Worm (Caenorhabditis elegans) whole organism, L4 larva: Measurements from ENCODE around the gene sru-25.

Experiments
- F26F4.8 ChIP-seq: fragments of 200-800 bp; sonication (Bioruptor generic); conservative IDR thresholded peaks from 2 replicates; pipeline ENCODE4 v1.3.6; 2022; ENCODE audit warnings: missing genetic modification characterization, missing compliant biosample characterization
- F44E2.7 ChIP-seq: fragments of 200-800 bp; sonication (Bioruptor generic); IDR thresholded peaks from 2 replicates; pipeline ENCODE4 v2.1.2; 2022; ENCODE audit warnings: missing genetic modification characterization, missing compliant biosample characterization
- F49E8.2 ChIP-seq: sonication (generic microtip); optimal IDR thresholded peaks from 2 replicates; lab custom pipeline; 2016; ENCODE audit warnings: missing compliant biosample characterization, mild to moderate bottlenecking, missing genetic modification characterization, borderline replicate concordance
- T20F7.1 ChIP-seq: fragments of 200-800 bp; sonication (Bioruptor generic); optimal IDR thresholded peaks from 2 replicates; lab custom pipeline; 2018; ENCODE audit warnings: mild to moderate bottlenecking, missing genetic modification characterization, missing compliant biosample characterization
- Y75B8A.6 ChIP-seq: fragments of 200-800 bp; sonication (Bioruptor generic); IDR thresholded peaks from 2 replicates; pipeline ENCODE4 v1.3.6; 2022; ENCODE audit warnings: missing genetic modification reagents, missing genetic modification characterization, missing compliant biosample characterization
- aha-1 ChIP-seq: fragments of 150-350 bp; peaks from one replicate; lab custom pipeline; 2014; ENCODE audit warnings: missing biosample characterization, missing genetic modification characterization
- aly-2 ChIP-seq: sonication (generic microtip); optimal IDR thresholded peaks from 2 replicates; lab custom pipeline; 2018; ENCODE audit warnings: missing biosample characterization, missing genetic modification characterization
- attf-4 ChIP-seq: sonication (generic microtip); optimal IDR thresholded peaks from 3 replicates; lab custom pipeline; 2017; ENCODE audit warnings: missing biosample characterization, missing genetic modification characterization
- ceh-28 ChIP-seq: fragments of 150-350 bp; optimal IDR thresholded peaks from 2 replicates; lab custom pipeline; 2014; ENCODE audit warnings: missing biosample characterization, missing genetic modification reagents, missing genetic modification characterization
- ceh-82 ChIP-seq: sonication (generic microtip); optimal IDR thresholded peaks from 2 replicates; lab custom pipeline; 2017; ENCODE audit warnings: missing biosample characterization, missing genetic modification characterization
- ctbp-1 ChIP-seq: fragments of 200-800 bp; sonication (Bioruptor generic); IDR thresholded peaks from 2 replicates; pipeline ENCODE4 v1.3.6; 2022; ENCODE audit warnings: missing genetic modification reagents, missing genetic modification characterization, missing compliant biosample characterization
- dmd-6 ChIP-seq: fragments of 200-800 bp; sonication (Bioruptor generic); IDR thresholded peaks from 2 replicates; pipeline ENCODE4 v1.3.6; 2022; ENCODE audit warnings: missing genetic modification reagents, missing genetic modification characterization, missing compliant biosample characterization
- duxl-1 ChIP-seq: sonication (generic microtip); optimal IDR thresholded peaks from 2 replicates; lab custom pipeline; 2016; ENCODE audit warnings: mild to moderate bottlenecking, missing genetic modification characterization, moderate library complexity, missing compliant biosample characterization; ENCODE audit not compliant: poor library complexity
- dve-1 ChIP-seq: sonication (generic microtip); optimal IDR thresholded peaks from 2 replicates; lab custom pipeline; 2017; ENCODE audit warnings: antibody characterized with exemption, mild to moderate bottlenecking, missing genetic modification characterization, missing compliant biosample characterization; ENCODE audit not compliant: insufficient read depth
- fos-1 ChIP-seq: fragments of 150-350 bp; optimal IDR thresholded peaks from 2 replicates; lab custom pipeline; 2014; ENCODE audit warnings: missing biosample characterization, missing genetic modification characterization
- hif-1 ChIP-seq, 2 experiments: sonication (generic microtip); optimal IDR thresholded peaks; 2 replicates each; lab custom pipeline; 2016 to 2017; ENCODE audit warnings: missing compliant biosample characterization in 2 of 2, missing genetic modification characterization in 2 of 2, missing genetic modification reagents in 2 of 2, missing genotype in 2 of 2, mild to moderate bottlenecking in 1 of 2
- hlh-11 ChIP-seq: fragments of 200-800 bp; sonication (Bioruptor generic); optimal IDR thresholded peaks from 2 replicates; lab custom pipeline; 2018; ENCODE audit warnings: mild to moderate bottlenecking, missing genetic modification characterization, missing compliant biosample characterization
- jun-1 ChIP-seq: fragments of 150-350 bp; optimal IDR thresholded peaks from 2 replicates; lab custom pipeline; 2014; ENCODE audit warnings: missing biosample characterization, missing genetic modification reagents, missing genetic modification characterization
- lim-7 ChIP-seq: fragments of 200-800 bp; sonication (Bioruptor generic); IDR thresholded peaks from 2 replicates; pipeline ENCODE4 v1.3.6; 2022; ENCODE audit warnings: missing genetic modification characterization, missing compliant biosample characterization
- lin-13 ChIP-seq: fragments of 150-350 bp; optimal IDR thresholded peaks from 2 replicates; lab custom pipeline; 2014; ENCODE audit warnings: missing biosample characterization, missing genetic modification reagents, missing genetic modification characterization
- lin-29 ChIP-seq: fragments of 200-800 bp; sonication (Bioruptor generic); IDR thresholded peaks from 2 replicates; pipeline ENCODE4 v1.3.6; 2022; ENCODE audit warnings: missing genetic modification reagents, missing genetic modification characterization, missing compliant biosample characterization
- lin-39 ChIP-seq: fragments of 150-350 bp; optimal IDR thresholded peaks from 2 replicates; lab custom pipeline; 2014; ENCODE audit warnings: missing biosample characterization, missing genetic modification reagents, missing genetic modification characterization
- madf-5 ChIP-seq, 2 experiments: fragments of 200-800 bp; sonication (Bioruptor generic); IDR thresholded peaks; 2 replicates each; pipeline ENCODE4 v1.3.6; 2022; ENCODE audit warnings: missing compliant biosample characterization in 2 of 2, missing genetic modification characterization in 2 of 2
- mdl-1 ChIP-seq, 2 experiments: fragments of 150-350 bp in 1 of 2; sonication (generic microtip) in 1 of 2; optimal IDR thresholded peaks; 2 replicates each; lab custom pipeline; 2014 to 2017; ENCODE audit warnings: missing biosample characterization in 2 of 2, missing genetic modification characterization in 2 of 2
- mdt-29 ChIP-seq: fragments of 200-800 bp; sonication (Bioruptor generic); IDR thresholded peaks from 2 replicates; pipeline ENCODE4 v1.3.6; 2022; ENCODE audit warnings: missing genetic modification reagents, missing genetic modification characterization, missing compliant biosample characterization
- mes-2 ChIP-seq: sonication (generic microtip); optimal IDR thresholded peaks from 2 replicates; lab custom pipeline; 2016; ENCODE audit warnings: missing genotype, mild to moderate bottlenecking, missing genetic modification characterization, missing compliant biosample characterization; ENCODE audit not compliant: poor library complexity, severe bottlenecking
- mxl-2 ChIP-seq: fragments of 200-800 bp; sonication (Bioruptor generic); conservative IDR thresholded peaks from 2 replicates; pipeline ENCODE4 v1.3.6; 2022; ENCODE audit warnings: missing genetic modification reagents, missing genetic modification characterization, missing compliant biosample characterization
- mxl-3 ChIP-seq: fragments of 200-800 bp; sonication (Bioruptor generic); optimal IDR thresholded peaks from 2 replicates; lab custom pipeline; 2018; ENCODE audit warnings: mild to moderate bottlenecking, missing genetic modification characterization, missing compliant biosample characterization
- nhr-25 ChIP-seq: sonication (generic microtip); optimal IDR thresholded peaks from 2 replicates; lab custom pipeline; 2017; ENCODE audit warnings: missing genetic modification characterization, mild to moderate bottlenecking, missing compliant biosample characterization, antibody characterized with exemption, moderate library complexity, borderline replicate concordance; ENCODE audit not compliant: insufficient read depth
- nhr-28 ChIP-seq: fragments of 150-350 bp; optimal IDR thresholded peaks from 2 replicates; lab custom pipeline; 2014; ENCODE audit warnings: missing biosample characterization, missing genetic modification characterization
- nhr-77 ChIP-seq: fragments of 150-350 bp; optimal IDR thresholded peaks from 2 replicates; lab custom pipeline; 2014; ENCODE audit warnings: missing biosample characterization, missing genetic modification characterization
- pqm-1 ChIP-seq: sonication (generic microtip); optimal IDR thresholded peaks from 2 replicates; lab custom pipeline; 2017; ENCODE audit warnings: missing biosample characterization, missing genetic modification characterization
- rbr-2 ChIP-seq: sonication (generic microtip); optimal IDR thresholded peaks from 2 replicates; lab custom pipeline; 2016; ENCODE audit warnings: missing genotype, missing genetic modification characterization, missing compliant biosample characterization
- sdz-12 ChIP-seq: fragments of 200-800 bp; sonication (Bioruptor generic); optimal IDR thresholded peaks from 2 replicates; lab custom pipeline; 2018; ENCODE audit warnings: mild to moderate bottlenecking, missing genetic modification characterization, missing compliant biosample characterization
- spr-1 ChIP-seq: sonication (generic microtip); optimal IDR thresholded peaks from 2 replicates; lab custom pipeline; 2016; ENCODE audit warnings: mild to moderate bottlenecking, missing genetic modification characterization, missing compliant biosample characterization
- tra-1 ChIP-seq: fragments of 200-800 bp; sonication (Bioruptor generic); IDR thresholded peaks from 2 replicates; pipeline ENCODE4 v1.3.6; 2022; ENCODE audit warnings: missing genetic modification reagents, missing genetic modification characterization, missing compliant biosample characterization
- unc-62 ChIP-seq, 3 experiments: fragments of 150-350 bp in 1 of 3; sonication (generic microtip); optimal IDR thresholded peaks in 2 of 3; peaks in 1 of 3; 1 replicate in 1 of 3; 2 replicates in 2 of 3; lab custom pipeline; 2014 to 2017; ENCODE audit warnings: missing biosample characterization in 3 of 3, missing genetic modification characterization in 3 of 3, missing genetic modification reagents in 3 of 3, missing genotype in 1 of 3
- zfp-2 ChIP-seq: sonication (generic microtip); optimal IDR thresholded peaks from 2 replicates; lab custom pipeline; 2016; ENCODE audit warnings: mild to moderate bottlenecking, missing genetic modification characterization, missing compliant biosample characterization
- zip-2 ChIP-seq: fragments of 150-350 bp; optimal IDR thresholded peaks from 2 replicates; lab custom pipeline; 2014; ENCODE audit warnings: missing biosample characterization, missing genetic modification characterization

The sru-25 gene

ce11 chrV:676550-677084, 2.5 kb upstream of the sru-25 start, which contains the start of the genes fbxa-72 and srx-21:
TSS of gene fbxa-72 (minus strand) at chrV:676753.
TSS of gene srx-21 (plus strand) at chrV:677034.
- TF ChIP-seq sdz-12 (no peak), nhr-28 (tag; lab: Kevin White, UChicago) (peak; percentile 90), mdl-1 (tag; optimal IDR thresholded peaks at IDR 0.05; lab: Kevin White, UChicago) (peak in 1 of 2 experiments; percentile 28), aly-2 (tag; lab: Kevin White, UChicago) (no peak), hif-1 (tag; optimal IDR thresholded peaks at IDR 0.05; lab: Kevin White, UChicago) (peak in 1 of 2 experiments; percentile 57), Y75B8A.6 (GFP tag; lab: Robert Waterston, UW) (no peak), spr-1 (tag; lab: Kevin White, UChicago) (no peak), nhr-25 (tag; lab: Kevin White, UChicago) (peak; percentile 51), madf-5 (GFP tag; IDR thresholded peaks at IDR 0.05; lab: Robert Waterston, UW) (no peak), lim-7 (GFP tag; lab: Robert Waterston, UW) (no peak), nhr-77 (tag; lab: Kevin White, UChicago) (peak; percentile 52), dmd-6 (peak; percentile 75), mdt-29 (GFP tag; lab: Robert Waterston, UW) (no peak), pqm-1 (tag; lab: Kevin White, UChicago) (peak; percentile 62), duxl-1 (tag; lab: Kevin White, UChicago) (peak; percentile 17), unc-62 (GFP tag; optimal IDR thresholded peaks at IDR 0.05 in 1 of 2; lab: Kevin White, UChicago) (peak in 1 of 2 experiments; percentile 80), unc-62 (tag; optimal IDR thresholded peaks at IDR 0.05; lab: Kevin White, UChicago) (no peak), ctbp-1 (GFP tag; lab: Robert Waterston, UW) (no peak), rbr-2 (tag; lab: Kevin White, UChicago) (no peak), dve-1 (tag; lab: Kevin White, UChicago) (peak; percentile 43), aha-1 (tag; lab: Kevin White, UChicago) (peak; percentile 65), hlh-11 (tag; lab: Kevin White, UChicago) (peak; percentile 52), F49E8.2 (tag; lab: Kevin White, UChicago) (no peak), mxl-3 (GFP tag; lab: Kevin White, UChicago) (peak; percentile 36), mes-2 (peak; percentile 44)

DNA sequence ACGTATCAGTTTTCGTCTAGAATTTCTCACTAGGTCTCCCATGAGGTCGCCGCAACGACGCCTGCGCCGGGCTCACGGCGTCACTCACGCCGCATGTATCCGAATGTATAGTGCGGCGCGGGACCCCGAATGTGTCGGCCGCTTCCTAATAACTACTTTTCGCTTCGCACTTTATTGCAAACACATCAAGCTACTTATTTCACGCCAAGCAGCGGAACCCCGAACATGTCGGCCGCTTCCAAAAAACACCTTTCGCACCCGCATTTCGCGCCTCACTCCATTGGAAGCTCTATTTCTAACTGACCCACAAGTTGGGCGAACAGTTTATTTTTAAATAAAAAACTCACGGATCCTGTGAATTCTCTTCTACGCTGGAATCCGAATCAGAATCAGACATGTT, 2.0 kb upstream of the sru-25 start:
- TF ChIP-seq spr-1 (tag; lab: Kevin White, UChicago) (no peak), mes-2 (no peak), zfp-2 (no peak), rbr-2 (tag; lab: Kevin White, UChicago) (no peak), mxl-2 (GFP tag; lab: Robert Waterston, UW) (no peak), ceh-28 (tag; lab: Kevin White, UChicago) (no peak), fos-1 (tag; lab: Kevin White, UChicago) (no peak), tra-1 (GFP tag; lab: Robert Waterston, UW) (no peak), lin-13 (GFP tag; lab: Kevin White, UChicago) (no peak), lin-39 (no peak), F44E2.7 (no peak), T20F7.1 (GFP tag; lab: Kevin White, UChicago) (no peak), ceh-82 (tag; lab: Kevin White, UChicago) (no peak), F26F4.8 (GFP tag; lab: Robert Waterston, UW) (no peak), zip-2 (tag; lab: Kevin White, UChicago) (no peak), mdl-1 (tag; optimal IDR thresholded peaks at IDR 0.05; lab: Kevin White, UChicago) (no peak), mxl-3 (GFP tag; lab: Kevin White, UChicago) (no peak), attf-4 (no peak), jun-1 (tag; lab: Kevin White, UChicago) (no peak), lin-29 (GFP tag; lab: Robert Waterston, UW) (no peak)
